Worm (Caenorhabditis elegans): ENCODE measurements around the gene M01H9.10.

The M01H9.10 gene

ce11 chrIV:4469055-4469454 is 10.9 kb downstream of the M01H9.10 start:
- TF ChIP-seq Y53G8AR.9 (GFP tag; conservative IDR thresholded peaks at IDR 0.05) (0 out of 2 replicates have a peak, but pooled peaks have one; percentile 7), unc-130 (GFP tag; optimal IDR thresholded peaks at IDR 0.05) (no peak), akir-1 (GFP tag; optimal IDR thresholded peaks at IDR 0.05) (peak; percentile 9), him-1 (tag; optimal IDR thresholded peaks at IDR 0.05) (no peak), K12H6.12 (tag; optimal IDR thresholded peaks at IDR 0.05) (no peak), sea-2 (GFP tag; IDR thresholded peaks at IDR 0.05) (no peak), zfh-2 (GFP tag; conservative IDR thresholded peaks at IDR 0.05) (peak; percentile 38; the same call in 1 of the 2 replicates), cebp-2 (GFP tag; IDR thresholded peaks at IDR 0.05) (0 out of 2 replicates have a peak, but pooled peaks have one; percentile 22), hsf-1 (GFP tag; IDR thresholded peaks at IDR 0.05) (peak; percentile 29; the same call in 1 of the 2 replicates), madf-6 (GFP tag; IDR thresholded peaks at IDR 0.05) (no peak), die-1 (tag; optimal IDR thresholded peaks at IDR 0.05) (no peak), dox-1 (GFP tag; IDR thresholded peaks at IDR 0.05) (no peak), ceh-58 (GFP tag; IDR thresholded peaks at IDR 0.05) (no peak), snpc-3.4 (tag; optimal IDR thresholded peaks at IDR 0.05) (no peak), pha-4 (tag; optimal IDR thresholded peaks at IDR 0.05) (no peak), ccch-3 (GFP tag; optimal IDR thresholded peaks at IDR 0.05) (no peak)

- TF ChIP-seq F37B4.10 (GFP tag; IDR thresholded peaks at IDR 0.05) (no peak), die-1 (tag; optimal IDR thresholded peaks at IDR 0.05) (peak; percentile 1), ceh-79 (tag; optimal IDR thresholded peaks at IDR 0.05) (peak; percentile 86), C06A6.2 (GFP tag; conservative IDR thresholded peaks at IDR 0.05) (0 out of 2 replicates have a peak, but pooled peaks have one; percentile 21), tbp1 (GFP tag; optimal IDR thresholded peaks at IDR 0.05) (peak; percentile 60), ekl-4 (GFP tag; IDR thresholded peaks at IDR 0.05) (no peak), snpc-4 (GFP tag; optimal IDR thresholded peaks at IDR 0.05) (peak; percentile 30), snpc-4 (tag; optimal IDR thresholded peaks at IDR 0.05) (peak in 3 of 4 experiments; percentile 12 to 64 (median 18)), atf-7 (tag; optimal IDR thresholded peaks at IDR 0.05) (peak; percentile 31), him-1 (tag; optimal IDR thresholded peaks at IDR 0.05) (peak; percentile 48), Y95B8A.8 (GFP tag; IDR thresholded peaks at IDR 0.05) (peak; percentile 68), lag-1 (GFP tag; IDR thresholded peaks at IDR 0.05) (no peak), nfya-2 (GFP tag; IDR thresholded peaks at IDR 0.05) (no peak), Y67H2A.10 (GFP tag; conservative IDR thresholded peaks at IDR 0.05) (no peak), dpl-1 (GFP tag; optimal IDR thresholded peaks at IDR 0.05) (no peak), Y53F4B.3 (GFP tag; IDR thresholded peaks at IDR 0.05) (no peak), F33H1.4 (GFP tag; IDR thresholded peaks at IDR 0.05) (peak; percentile 85), hsf-1 (GFP tag; IDR thresholded peaks at IDR 0.05) (peak; percentile 53), rec-8 (tag; optimal IDR thresholded peaks at IDR 0.05) (peak; percentile 27 to 60), hmg-20 (GFP tag; IDR thresholded peaks at IDR 0.05) (no peak), rcor-1 (GFP tag; IDR thresholded peaks at IDR 0.05) (peak; percentile 12; the same call in 1 of the 2 replicates), dpff-1 (tag; optimal IDR thresholded peaks at IDR 0.05) (peak; percentile 62), B0019.2 (GFP tag; conservative IDR thresholded peaks at IDR 0.05) (0 out of 2 replicates have a peak, but pooled peaks have one; percentile 29), repo-1 (tag; optimal IDR thresholded peaks at IDR 0.05) (peak; percentile 95), ceh-27 (GFP tag; optimal IDR thresholded peaks at IDR 0.05) (peak; percentile 38), bed-1 (GFP tag; IDR thresholded peaks at IDR 0.05) (0 out of 2 replicates have a peak, but pooled peaks have one; percentile 3), snpc-1.1 (tag; optimal IDR thresholded peaks at IDR 0.05; ENCODE audit: insufficient read depth) (peak; percentile 18), let-607 (tag; optimal IDR thresholded peaks at IDR 0.05) (peak; percentile 7 to 43), Y79H2A.3 (GFP tag; conservative IDR thresholded peaks at IDR 0.05) (no peak; the same call in 1 of the 2 replicates), F57C9.4 (tag; optimal IDR thresholded peaks at IDR 0.05) (peak; percentile 24), athp-1 (tag; optimal IDR thresholded peaks at IDR 0.05) (peak; percentile 75), Y53G8AR.9 (GFP tag; conservative IDR thresholded peaks at IDR 0.05) (peak; percentile 75), ccch-3 (GFP tag; optimal IDR thresholded peaks at IDR 0.05) (no peak), lin-26 (GFP tag; IDR thresholded peaks at IDR 0.05) (no peak; the same call in 1 of the 2 replicates)
Measured at ce11 chrIV:4468046-4468727, 11.7 kb downstream of the M01H9.10 start.
